Worm (Caenorhabditis elegans) whole organism, L1 larva: ENCODE results near the gene idpp-8.

Source experiments
- C16A3.4 ChIP-seq: fragments of 150-350 bp; optimal IDR thresholded peaks from 2 replicates; lab custom pipeline; 2014; ENCODE audit warnings: missing biosample characterization, missing genetic modification characterization
- F16B12.6 ChIP-seq: fragments of 150-350 bp; optimal IDR thresholded peaks from 2 replicates; lab custom pipeline; 2014; ENCODE audit warnings: missing biosample characterization, missing genetic modification characterization
- alr-1 ChIP-seq: fragments of 200-800 bp; sonication (Bioruptor generic); optimal IDR thresholded peaks from 2 replicates; lab custom pipeline; 2018; ENCODE audit warnings: borderline replicate concordance, mild to moderate bottlenecking, missing genetic modification characterization, missing compliant biosample characterization
- blmp-1 ChIP-seq: fragments of 150-350 bp; optimal IDR thresholded peaks from 2 replicates; lab custom pipeline; 2014; ENCODE audit warnings: missing biosample characterization, missing genetic modification characterization
- ceh-82 ChIP-seq, 3 experiments: fragments of 150-350 bp in 1 of 3; sonication (generic microtip) in 2 of 3; optimal IDR thresholded peaks; 2 replicates each; lab custom pipeline; 2014 to 2017; ENCODE audit warnings: missing biosample characterization in 3 of 3, missing genetic modification characterization in 3 of 3
- ceh-90 ChIP-seq: sonication (generic microtip); optimal IDR thresholded peaks from 2 replicates; lab custom pipeline; 2016; ENCODE audit warnings: missing genetic modification characterization, missing compliant biosample characterization
- dpl-1 ChIP-seq, 3 experiments: fragments of 150-350 bp in 2 of 3; sonication (generic microtip) in 1 of 3; optimal IDR thresholded peaks; 2 replicates each; lab custom pipeline; 2014 to 2017; ENCODE audit warnings: missing biosample characterization in 3 of 3, missing genetic modification characterization in 3 of 3, missing genetic modification reagents in 3 of 3
- efl-1 ChIP-seq, 4 experiments: fragments of 150-350 bp; optimal IDR thresholded peaks in 3 of 4; peaks in 1 of 4; 1 replicate in 1 of 4; 2 replicates in 3 of 4; lab custom pipeline; 2014; ENCODE audit warnings: missing biosample characterization in 2 of 4, missing genetic modification characterization in 2 of 4, missing genetic modification reagents in 2 of 4
- elt-2 ChIP-seq: sonication (generic microtip); optimal IDR thresholded peaks from 2 replicates; lab custom pipeline; 2016; ENCODE audit warnings: missing genetic modification characterization, mild to moderate bottlenecking, inconsistent platforms, missing compliant biosample characterization, missing genetic modification reagents
- elt-3 ChIP-seq, 6 experiments: fragments of 150-350 bp in 1 of 6; sonication (generic microtip); optimal IDR thresholded peaks; 2 replicates each; lab custom pipeline; 2017 to 2018; ENCODE audit warnings: missing biosample characterization in 6 of 6, missing genetic modification characterization in 6 of 6, inconsistent platforms in 1 of 6
- fkh-10 ChIP-seq: sonication (generic microtip); optimal IDR thresholded peaks from 2 replicates; lab custom pipeline; 2017; ENCODE audit warnings: missing biosample characterization, missing genetic modification reagents, missing genetic modification characterization
- fos-1 ChIP-seq: fragments of 150-350 bp; optimal IDR thresholded peaks from 2 replicates; lab custom pipeline; 2014; ENCODE audit warnings: missing biosample characterization, missing genetic modification characterization
- isw-1 ChIP-seq: fragments of 200-800 bp; sonication (Bioruptor generic); IDR thresholded peaks from 2 replicates; pipeline ENCODE4 v1.3.6; 2022; ENCODE audit warnings: missing genetic modification characterization, missing compliant biosample characterization
- jun-1 ChIP-seq: fragments of 150-350 bp; optimal IDR thresholded peaks from 2 replicates; lab custom pipeline; 2014; ENCODE audit warnings: missing biosample characterization, missing genetic modification reagents, missing genetic modification characterization
- lin-15B ChIP-seq: fragments of 150-350 bp; sonication (generic microtip); optimal IDR thresholded peaks from 3 replicates; lab custom pipeline; 2014; ENCODE audit warnings: missing biosample characterization, missing genetic modification characterization
- lin-35 ChIP-seq, 2 experiments: fragments of 150-350 bp; optimal IDR thresholded peaks; 2 replicates each; lab custom pipeline; 2014; ENCODE audit warnings: missing biosample characterization in 2 of 2, missing genetic modification characterization in 2 of 2, missing genetic modification reagents in 2 of 2
- lsy-2 ChIP-seq, 2 experiments: fragments of 150-350 bp; optimal IDR thresholded peaks; 2 replicates each; lab custom pipeline; 2014; ENCODE audit warnings: missing biosample characterization in 2 of 2, missing genetic modification characterization in 2 of 2
- mab-9 ChIP-seq: fragments of 200-800 bp; sonication (Bioruptor generic); IDR thresholded peaks from 2 replicates; pipeline ENCODE4 v1.3.6; 2022; ENCODE audit warnings: missing genetic modification reagents, missing genetic modification characterization, missing compliant biosample characterization
- nhr-20 ChIP-seq: sonication (generic microtip); optimal IDR thresholded peaks from 2 replicates; lab custom pipeline; 2016; ENCODE audit warnings: mild to moderate bottlenecking, missing genetic modification characterization, missing compliant biosample characterization
- nhr-237 ChIP-seq: fragments of 150-350 bp; optimal IDR thresholded peaks from 2 replicates; lab custom pipeline; 2014; ENCODE audit warnings: missing biosample characterization, missing genetic modification characterization
- nhr-47 ChIP-seq: sonication (generic microtip); optimal IDR thresholded peaks from 2 replicates; lab custom pipeline; 2016; ENCODE audit warnings: mild to moderate bottlenecking, missing genetic modification characterization, moderate library complexity, missing compliant biosample characterization
- nhr-71 ChIP-seq: sonication (generic microtip); optimal IDR thresholded peaks from 2 replicates; lab custom pipeline; 2016; ENCODE audit warnings: mild to moderate bottlenecking, missing genetic modification characterization, moderate library complexity, missing compliant biosample characterization
- nhr-77 ChIP-seq: fragments of 150-350 bp; optimal IDR thresholded peaks from 2 replicates; lab custom pipeline; 2014; ENCODE audit warnings: missing biosample characterization, missing genetic modification characterization
- pag-3 ChIP-seq: sonication (generic microtip); optimal IDR thresholded peaks from 2 replicates; lab custom pipeline; 2017; ENCODE audit warnings: missing genetic modification characterization, mild to moderate bottlenecking, missing compliant biosample characterization, antibody characterized with exemption, borderline replicate concordance; ENCODE audit not compliant: insufficient read depth
- pax-3 ChIP-seq: fragments of 200-800 bp; sonication (Bioruptor generic); optimal IDR thresholded peaks from 2 replicates; lab custom pipeline; 2018; ENCODE audit warnings: mild to moderate bottlenecking, missing genetic modification characterization, moderate library complexity, missing compliant biosample characterization
- pqm-1 ChIP-seq: sonication (generic microtip); optimal IDR thresholded peaks from 3 replicates; lab custom pipeline; 2017; ENCODE audit warnings: missing biosample characterization, missing genetic modification characterization
- rnt-1 ChIP-seq: sonication (generic microtip); optimal IDR thresholded peaks from 2 replicates; lab custom pipeline; 2016; ENCODE audit warnings: mild to moderate bottlenecking, missing genetic modification characterization, moderate library complexity, missing compliant biosample characterization
- skn-1 ChIP-seq: fragments of 150-350 bp; optimal IDR thresholded peaks from 2 replicates; lab custom pipeline; 2014; ENCODE audit warnings: missing biosample characterization, missing genetic modification characterization
- snu-23 ChIP-seq: sonication (generic microtip); optimal IDR thresholded peaks from 2 replicates; lab custom pipeline; 2016; ENCODE audit warnings: missing genetic modification characterization, missing compliant biosample characterization
- sox-4 ChIP-seq: sonication (generic microtip); optimal IDR thresholded peaks from 2 replicates; lab custom pipeline; 2016; ENCODE audit warnings: missing genetic modification characterization, missing compliant biosample characterization
- sptf-1 ChIP-seq: fragments of 150-350 bp; optimal IDR thresholded peaks from 2 replicates; lab custom pipeline; 2014; ENCODE audit warnings: missing biosample characterization, missing genetic modification characterization
- sup-37 ChIP-seq: fragments of 200-800 bp; sonication (Bioruptor generic); optimal IDR thresholded peaks from 2 replicates; lab custom pipeline; 2018; ENCODE audit warnings: mild to moderate bottlenecking, missing genetic modification characterization, missing compliant biosample characterization
- tbx-2 ChIP-seq: sonication (generic microtip); optimal IDR thresholded peaks from 2 replicates; lab custom pipeline; 2016; ENCODE audit warnings: missing genetic modification characterization, missing compliant biosample characterization
- unc-130 ChIP-seq: fragments of 150-350 bp; optimal IDR thresholded peaks from 2 replicates; lab custom pipeline; 2017; ENCODE audit warnings: missing biosample characterization, missing genetic modification characterization, inconsistent platforms
- unc-98 ChIP-seq: fragments of 200-800 bp; sonication (Bioruptor generic); IDR thresholded peaks from 2 replicates; pipeline ENCODE4 v1.3.6; 2022; ENCODE audit warnings: missing genetic modification characterization, missing compliant biosample characterization
- xbp-1 ChIP-seq: sonication (generic microtip); optimal IDR thresholded peaks from 2 replicates; lab custom pipeline; 2016; ENCODE audit warnings: missing genetic modification characterization, missing compliant biosample characterization
- zag-1 ChIP-seq: fragments of 150-350 bp; optimal IDR thresholded peaks from 2 replicates; lab custom pipeline; 2014; ENCODE audit warnings: missing biosample characterization, missing genetic modification characterization
- ztf-11 ChIP-seq, 2 experiments: sonication (generic microtip); optimal IDR thresholded peaks; 2 replicates each; lab custom pipeline; 2016 to 2017; ENCODE audit warnings: missing genetic modification characterization in 2 of 2, missing biosample characterization in 1 of 2, missing compliant biosample characterization in 1 of 2

Gene idpp-8

DNA sequence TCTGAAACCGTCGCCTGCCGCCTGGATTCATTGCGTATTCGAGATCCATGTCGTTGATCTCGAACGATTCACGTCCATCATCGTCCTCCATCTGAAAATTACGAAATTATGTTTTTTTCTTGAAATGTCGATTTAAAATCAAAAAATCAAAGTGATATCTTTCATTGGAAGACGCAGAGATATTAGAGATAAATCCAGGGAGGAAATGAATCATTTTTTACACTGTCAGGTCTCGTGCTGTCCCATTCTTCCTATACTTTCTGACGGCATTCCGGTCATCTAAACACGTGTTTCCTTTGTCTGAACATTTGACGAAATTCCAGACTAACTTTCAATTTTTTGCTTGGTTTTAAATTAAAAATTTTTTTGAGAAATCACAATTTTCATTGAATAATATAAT is 34.6 kb downstream of the idpp-8 start, which contains the start of gene stip-1:
Gene stip-1 (minus strand): TSS at position 98 of the 400 bp plus-strand sequence.
- TF ChIP-seq nhr-71 (tag; lab: Kevin White, UChicago) = peak; percentile 39
- no peak for TF ChIP-seq unc-98 (GFP tag; lab: Robert Waterston, UW)
- no peak for TF ChIP-seq efl-1 (optimal IDR thresholded peaks at IDR 0.05; lab: Kevin White, UChicago)
- TF ChIP-seq efl-1 (GFP tag; optimal IDR thresholded peaks at IDR 0.05 in 1 of 2; lab: Kevin White, UChicago) = peak in 1 of 2 experiments; percentile 91
- TF ChIP-seq lsy-2 (tag; optimal IDR thresholded peaks at IDR 0.05; lab: Kevin White, UChicago) = peak in 1 of 2 experiments; percentile 2
- peak; percentile 27 for TF ChIP-seq rnt-1 (tag; lab: Kevin White, UChicago)
- TF ChIP-seq nhr-237 (tag; lab: Kevin White, UChicago) = no peak

DNA sequence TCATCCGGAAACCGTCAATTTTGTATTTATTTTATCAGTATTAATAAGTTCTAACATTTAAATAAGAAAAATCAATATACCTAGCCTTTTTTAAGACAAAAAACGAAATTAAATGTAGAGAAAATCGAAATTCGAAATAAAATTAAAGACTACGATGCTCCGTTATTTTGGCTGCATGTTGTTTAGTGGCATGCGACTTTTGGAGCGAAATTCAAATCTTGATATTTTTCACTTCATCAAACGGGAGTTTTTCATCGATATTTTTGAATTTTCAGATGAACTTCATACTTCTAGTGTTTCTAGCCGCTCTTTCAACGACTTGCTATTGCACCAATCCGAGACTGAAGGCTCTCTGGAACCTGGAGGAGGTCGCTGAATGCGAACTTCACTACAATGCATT is 35.1 kb downstream of the idpp-8 start, which contains the start of gene C07E3.9:
Gene C07E3.9 (plus strand): TSS at position 270 of the 400 bp plus-strand sequence.
- TF ChIP-seq nhr-47 (tag; lab: Kevin White, UChicago) (no peak), xbp-1 (tag; lab: Kevin White, UChicago) (peak; percentile 28), sptf-1 (tag; lab: Kevin White, UChicago) (no peak), F16B12.6 (tag; lab: Kevin White, UChicago) (peak; percentile 33), zag-1 (tag; lab: Kevin White, UChicago) (no peak), elt-3 (tag; optimal IDR thresholded peaks at IDR 0.05; lab: Kevin White, UChicago) (peak in 1 of 6 experiments; percentile 21), rnt-1 (tag; lab: Kevin White, UChicago) (peak; percentile 39), jun-1 (no peak), snu-23 (GFP tag; lab: Kevin White, UChicago) (peak; percentile 50), ceh-82 (tag; optimal IDR thresholded peaks at IDR 0.05; lab: Kevin White, UChicago) (peak in 2 of 3 experiments; percentile 23 to 24), fkh-10 (GFP tag; lab: Kevin White, UChicago) (no peak), nhr-77 (tag; lab: Kevin White, UChicago) (no peak), lsy-2 (tag; optimal IDR thresholded peaks at IDR 0.05; lab: Kevin White, UChicago) (peak; percentile 27 to 81), tbx-2 (no peak), alr-1 (tag; lab: Kevin White, UChicago) (no peak), nhr-71 (tag; lab: Kevin White, UChicago) (peak; percentile 11), blmp-1 (tag; lab: Kevin White, UChicago) (peak; percentile 18), elt-2 (tag; lab: Kevin White, UChicago) (no peak), efl-1 (optimal IDR thresholded peaks at IDR 0.05; lab: Kevin White, UChicago) (peak; percentile 94 to 97), efl-1 (GFP tag; optimal IDR thresholded peaks at IDR 0.05 in 1 of 2; lab: Kevin White, UChicago) (peak; percentile 94 to 99), mab-9 (GFP tag; lab: Robert Waterston, UW) (peak; percentile 39; the same call in 1 of the 2 replicates), lin-15B (peak; percentile 41), pax-3 (tag; lab: Kevin White, UChicago) (no peak), lin-35 (GFP tag; optimal IDR thresholded peaks at IDR 0.05; lab: Kevin White, UChicago) (peak; percentile 94 to 98), sup-37 (GFP tag; lab: Kevin White, UChicago) (no peak), isw-1 (0 out of 2 replicates have a peak, but pooled peaks have one; percentile 8), pqm-1 (tag; lab: Kevin White, UChicago) (no peak), dpl-1 (GFP tag; optimal IDR thresholded peaks at IDR 0.05; lab: Kevin White, UChicago) (peak; percentile 90 to 96 (median 93)), pag-3 (tag; lab: Kevin White, UChicago) (no peak), ceh-90 (tag; lab: Kevin White, UChicago) (no peak), skn-1 (tag; lab: Kevin White, UChicago) (peak; percentile 28), C16A3.4 (peak; percentile 41), unc-130 (peak; percentile 27), sox-4 (tag; lab: Kevin White, UChicago) (no peak), fos-1 (peak; percentile 28), ztf-11 (tag; optimal IDR thresholded peaks at IDR 0.05; lab: Kevin White, UChicago) (no peak), nhr-20 (tag; lab: Kevin White, UChicago) (peak; percentile 20)
